Fruit fly (Drosophila melanogaster): ENCODE measurements around the gene VhaM9.7-a.

- TF ChIP-seq CG9948 (tag; optimal IDR thresholded peaks at IDR 0.05) (peak; percentile 27), D1 (tag; optimal IDR thresholded peaks at IDR 0.05) (no peak), CG32121 (GFP tag; IDR thresholded peaks at IDR 0.05) (no peak), CG15710 (tag; optimal IDR thresholded peaks at IDR 0.05) (no peak), fd96Ca (GFP tag; IDR thresholded peaks at IDR 0.05) (peak; percentile 29; the same call in 1 of the 3 replicates), CG10348 (GFP tag; IDR thresholded peaks at IDR 0.05) (no peak)
Observed at dm6 chr3L:4252862-4253610, 9.5 kb upstream of the VhaM9.7-a start.
